Fruit fly (Drosophila melanogaster): Measurements from ENCODE around the gene Vps15.
A peak's percentile ranks its signal among the peaks of the same experiment; 100 is the strongest.

Vps15 gene

dm6 chr3R:9229075-9229835 lies 16.4 kb downstream of the Vps15 start (continued):
- TF ChIP-seq chif (GFP tag; optimal IDR thresholded peaks at IDR 0.05) (peak; percentile 86 to 90), CG14965 (GFP tag; optimal IDR thresholded peaks at IDR 0.05; ENCODE audit: borderline replicate concordance) (peak; percentile 53), hbn (GFP tag; IDR thresholded peaks at IDR 0.05; ENCODE audit: partially characterized antibody) (no peak), CG1529 (GFP tag; optimal IDR thresholded peaks at IDR 0.05) (peak; percentile 65), CG2202 (tag; optimal IDR thresholded peaks at IDR 0.05) (peak; percentile 79), Hmx (GFP tag; optimal IDR thresholded peaks at IDR 0.05) (peak; percentile 26), CG3995 (GFP tag; optimal IDR thresholded peaks at IDR 0.05) (no peak), lbe (GFP tag; optimal IDR thresholded peaks at IDR 0.05) (peak; percentile 98), ind (GFP tag; optimal IDR thresholded peaks at IDR 0.05) (peak; percentile 74), fu2 (GFP tag; optimal IDR thresholded peaks at IDR 0.05) (peak; percentile 63), dmrt11E (tag; optimal IDR thresholded peaks at IDR 0.05) (peak; percentile 92), PHDP (tag; optimal IDR thresholded peaks at IDR 0.05) (peak; percentile 77), Abd-B (GFP tag; optimal IDR thresholded peaks at IDR 0.05) (peak; percentile 67), Asciz (GFP tag; optimal IDR thresholded peaks at IDR 0.05) (peak; percentile 64), pita (GFP tag; optimal IDR thresholded peaks at IDR 0.05) (no peak), CG15514 (GFP tag; optimal IDR thresholded peaks at IDR 0.05) (peak; percentile 3), prd (optimal IDR thresholded peaks at IDR 0.05) (no peak), prd (GFP tag; IDR thresholded peaks at IDR 0.05) (peak; percentile 87), YL-1 (GFP tag; optimal IDR thresholded peaks at IDR 0.05) (peak; percentile 18), so (GFP tag; IDR thresholded peaks at IDR 0.05) (0 out of 3 replicates have a peak, but pooled peaks have one; percentile 57), tx (GFP tag; optimal IDR thresholded peaks at IDR 0.05) (peak; percentile 82), Hr39 (optimal IDR thresholded peaks at IDR 0.05) (no peak), D19A (tag; optimal IDR thresholded peaks at IDR 0.05) (peak; percentile 74), CG2678 (tag; optimal IDR thresholded peaks at IDR 0.05) (peak; percentile 82), CTCF (GFP tag; optimal IDR thresholded peaks at IDR 0.05) (no peak), Rfx (GFP tag; IDR thresholded peaks at IDR 0.05) (peak; percentile 64), Sin3A (optimal IDR thresholded peaks at IDR 0.05) (no peak), CG10462 (GFP tag; optimal IDR thresholded peaks at IDR 0.05) (peak; percentile 51), CG12299 (tag; optimal IDR thresholded peaks at IDR 0.05) (no peak), CG6654 (GFP tag; optimal IDR thresholded peaks at IDR 0.05) (peak; percentile 48), CG7786 (GFP tag; optimal IDR thresholded peaks at IDR 0.05) (peak; percentile 75), CG11695 (GFP tag; IDR thresholded peaks at IDR 0.05) (peak; percentile 75; the same call in 2 of the 3 replicates), E2f2 (GFP tag; IDR thresholded peaks at IDR 0.05) (peak; percentile 49), dati (GFP tag; IDR thresholded peaks at IDR 0.05) (no peak), lilli (GFP tag; optimal IDR thresholded peaks at IDR 0.05) (peak; percentile 76), abd-A (tag; optimal IDR thresholded peaks at IDR 0.05) (peak; percentile 10), NC2β (GFP tag; optimal IDR thresholded peaks at IDR 0.05) (peak; percentile 87), dmrt99B (tag; optimal IDR thresholded peaks at IDR 0.05) (peak; percentile 74), ems (GFP tag; optimal IDR thresholded peaks at IDR 0.05) (peak; percentile 50), CG15479 (GFP tag; optimal IDR thresholded peaks at IDR 0.05) (peak; percentile 54), dm (GFP tag; optimal IDR thresholded peaks at IDR 0.05) (peak; percentile 52), Side (GFP tag; optimal IDR thresholded peaks at IDR 0.05) (peak; percentile 88), ewg (GFP tag; optimal IDR thresholded peaks at IDR 0.05) (peak; percentile 56), CG13287 (GFP tag; IDR thresholded peaks at IDR 0.05; ENCODE audit: partially characterized antibody) (peak; percentile 12; the same call in 1 of the 2 replicates), CG12071 (GFP tag; optimal IDR thresholded peaks at IDR 0.05) (peak; percentile 26), CG7928 (GFP tag; optimal IDR thresholded peaks at IDR 0.05) (peak; percentile 14), CG11085 (GFP tag; IDR thresholded peaks at IDR 0.05) (no peak), CG17912 (GFP tag; optimal IDR thresholded peaks at IDR 0.05) (no peak), CG42726 (GFP tag; IDR thresholded peaks at IDR 0.05; ENCODE audit: partially characterized antibody) (no peak), Sry-δ (GFP tag; optimal IDR thresholded peaks at IDR 0.05) (peak; percentile 48)

All from whole organism, embryonic.